Worm (Caenorhabditis elegans): ENCODE results near the gene srxa-1.

The srxa-1 gene

DNA sequence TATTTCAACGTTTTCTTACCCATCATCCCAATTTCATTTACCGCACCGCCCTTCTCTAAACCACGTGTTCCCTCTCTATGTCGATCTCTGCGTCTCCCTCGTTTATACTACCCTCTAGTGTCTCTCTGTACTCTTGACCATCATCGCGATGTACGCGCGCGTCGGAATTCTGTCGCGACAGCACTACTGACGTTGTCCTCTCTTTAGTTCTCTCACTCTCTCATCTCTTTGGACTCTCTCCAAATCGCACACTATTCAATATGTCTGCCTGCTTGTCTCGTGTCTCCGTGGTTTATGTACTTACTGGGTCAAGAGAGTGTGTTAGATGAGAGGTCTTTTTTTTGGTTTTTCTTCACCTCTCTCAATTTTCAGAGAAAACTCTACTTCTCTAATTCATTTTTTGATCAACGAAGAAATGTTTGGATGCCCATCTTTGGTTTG, 46.4 kb downstream of the srxa-1 start (continued):
- TF ChIP-seq nhr-42 (GFP tag; IDR thresholded peaks at IDR 0.05) (peak; percentile 76; the same call in 1 of the 2 replicates), ctbp-1 (GFP tag; IDR thresholded peaks at IDR 0.05) (peak; percentile 96), dmd-9 (GFP tag; IDR thresholded peaks at IDR 0.05) (peak; percentile 74), lin-29 (GFP tag; IDR thresholded peaks at IDR 0.05) (peak; percentile 62), nhr-25 (tag; optimal IDR thresholded peaks at IDR 0.05; ENCODE audit: borderline replicate concordance, insufficient read depth) (peak; percentile 92), daf-19 (GFP tag; conservative IDR thresholded peaks at IDR 0.05) (peak; percentile 66; the same call in 1 of the 2 replicates), dmd-6 (GFP tag; IDR thresholded peaks at IDR 0.05) (peak; percentile 96), pqm-1 (tag; optimal IDR thresholded peaks at IDR 0.05) (peak; percentile 33), Y105C5A.15 (GFP tag; IDR thresholded peaks at IDR 0.05) (no peak), nhr-28 (tag; optimal IDR thresholded peaks at IDR 0.05) (peak; percentile 93), tra-1 (GFP tag; IDR thresholded peaks at IDR 0.05) (peak; percentile 74), zfp-2 (tag; optimal IDR thresholded peaks at IDR 0.05) (peak; percentile 59), skn-1 (tag; optimal IDR thresholded peaks at IDR 0.05) (no peak), mxl-2 (GFP tag; conservative IDR thresholded peaks at IDR 0.05) (no peak), daf-12 (tag; optimal IDR thresholded peaks at IDR 0.05) (no peak), aly-2 (tag; optimal IDR thresholded peaks at IDR 0.05) (no peak), saeg-2 (GFP tag; IDR thresholded peaks at IDR 0.05) (peak; percentile 84), D1046.2 (GFP tag; IDR thresholded peaks at IDR 0.05) (peak; percentile 26; the same call in 1 of the 2 replicates), lin-38 (GFP tag; IDR thresholded peaks at IDR 0.05) (peak; percentile 65), Y48G9A.11 (GFP tag; IDR thresholded peaks at IDR 0.05) (no peak), madf-9 (GFP tag; conservative IDR thresholded peaks at IDR 0.05) (peak; percentile 69; the same call in 1 of the 2 replicates)

DNA sequence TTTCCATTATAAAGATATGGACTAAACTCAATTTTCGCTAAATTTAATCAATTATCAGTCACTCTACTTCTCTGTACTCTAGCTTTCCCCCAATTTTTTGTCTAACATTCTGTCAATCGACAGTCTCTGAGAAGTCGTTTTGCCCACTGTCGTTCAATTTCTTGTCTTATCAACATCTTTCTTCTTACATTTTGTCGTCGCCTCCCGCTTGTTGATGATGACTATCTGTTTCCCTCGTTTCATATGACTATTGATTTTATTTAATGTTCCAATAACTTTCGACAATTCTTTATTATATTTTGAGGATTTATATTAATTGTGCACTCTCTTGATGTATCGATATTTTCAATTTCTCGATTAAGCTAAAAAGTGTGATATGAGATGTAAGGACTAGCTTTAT, 47.0 kb downstream of the srxa-1 start:
- TF ChIP-seq mes-2 (tag; optimal IDR thresholded peaks at IDR 0.05; ENCODE audit: poor library complexity, severe bottlenecking) (no peak), nhr-76 (tag; optimal IDR thresholded peaks at IDR 0.05) (no peak), ama-1 (optimal IDR thresholded peaks at IDR 0.05) (peak; percentile 14), cey-2 (tag; optimal IDR thresholded peaks at IDR 0.05; ENCODE audit: borderline replicate concordance, insufficient read depth) (no peak), nhr-11 (tag; optimal IDR thresholded peaks at IDR 0.05) (no peak), hlh-30 (tag; optimal IDR thresholded peaks at IDR 0.05; ENCODE audit: insufficient read depth) (peak; percentile 53), hlh-11 (tag; optimal IDR thresholded peaks at IDR 0.05) (peak; percentile 56), ceh-28 (tag; optimal IDR thresholded peaks at IDR 0.05) (peak; percentile 10), Y75B8A.6 (GFP tag; IDR thresholded peaks at IDR 0.05) (no peak), aha-1 (tag) (no peak), ceh-44 (GFP tag; IDR thresholded peaks at IDR 0.05) (no peak), daf-16 (GFP tag; optimal IDR thresholded peaks at IDR 0.05) (no peak), daf-16 (tag; optimal IDR thresholded peaks at IDR 0.05) (peak; percentile 71), nhr-28 (tag; optimal IDR thresholded peaks at IDR 0.05) (peak; percentile 48), unc-39 (tag; optimal IDR thresholded peaks at IDR 0.05) (no peak), mxl-3 (GFP tag; optimal IDR thresholded peaks at IDR 0.05) (peak; percentile 2), spr-1 (tag; optimal IDR thresholded peaks at IDR 0.05) (no peak), dmd-6 (GFP tag; IDR thresholded peaks at IDR 0.05) (peak; percentile 36; the same call in 1 of the 2 replicates), madf-9 (GFP tag; conservative IDR thresholded peaks at IDR 0.05) (no peak), pqm-1 (tag; optimal IDR thresholded peaks at IDR 0.05) (peak; percentile 13), dve-1 (tag; optimal IDR thresholded peaks at IDR 0.05; ENCODE audit: insufficient read depth) (peak; percentile 22), nhr-102 (tag; optimal IDR thresholded peaks at IDR 0.05) (no peak), daf-19 (GFP tag; conservative IDR thresholded peaks at IDR 0.05) (no peak), egl-43 (GFP tag; IDR thresholded peaks at IDR 0.05) (no peak)

Data from whole organism, L4 larva.